Fruit fly (Drosophila melanogaster): ENCODE data around the gene amx.
A peak's percentile ranks its signal among the peaks of the same experiment; 100 is the strongest.

The amx gene

dm6 chrX:9272830-9273507 lies 25.8 kb upstream of the amx start, which contains the start of the genes Cfp1 and Aladin (continued):
- TF ChIP-seq Bgb (GFP tag; IDR thresholded peaks at IDR 0.05; ENCODE audit: partially characterized antibody) (peak; percentile 33), CG1792 (GFP tag; optimal IDR thresholded peaks at IDR 0.05) (no peak), CG8765 (GFP tag; IDR thresholded peaks at IDR 0.05) (no peak), CG10267 (tag; optimal IDR thresholded peaks at IDR 0.05) (peak; percentile 13), crc (GFP tag; optimal IDR thresholded peaks at IDR 0.05) (no peak), CG12219 (GFP tag; optimal IDR thresholded peaks at IDR 0.05) (no peak), Ptx1 (GFP tag; IDR thresholded peaks at IDR 0.05) (no peak), Sox102F (GFP tag; optimal IDR thresholded peaks at IDR 0.05) (no peak), CG7556 (GFP tag; optimal IDR thresholded peaks at IDR 0.05) (no peak), az2 (GFP tag; optimal IDR thresholded peaks at IDR 0.05) (no peak), mld (GFP tag; IDR thresholded peaks at IDR 0.05; ENCODE audit: partially characterized antibody) (no peak; the same call in 2 of the 3 replicates), croc (GFP tag; conservative IDR thresholded peaks at IDR 0.05) (no peak), Blimp-1 (GFP tag; optimal IDR thresholded peaks at IDR 0.05) (no peak), fru (optimal IDR thresholded peaks at IDR 0.05) (no peak), dmrt11E (tag; optimal IDR thresholded peaks at IDR 0.05) (no peak), ato (GFP tag; IDR thresholded peaks at IDR 0.05; ENCODE audit: partially characterized antibody) (no peak), CG7928 (GFP tag; optimal IDR thresholded peaks at IDR 0.05) (no peak), trem (tag; optimal IDR thresholded peaks at IDR 0.05) (peak; percentile 13), bowl (GFP tag; IDR thresholded peaks at IDR 0.05) (no peak), nau (GFP tag; optimal IDR thresholded peaks at IDR 0.05) (no peak), twi (tag; optimal IDR thresholded peaks at IDR 0.05) (no peak), Asciz (GFP tag; optimal IDR thresholded peaks at IDR 0.05) (no peak), chinmo (GFP tag; IDR thresholded peaks at IDR 0.05; ENCODE audit: partially characterized antibody) (0 out of 4 replicates have a peak, but pooled peaks have one; percentile 28), cato (GFP tag; optimal IDR thresholded peaks at IDR 0.05; ENCODE audit: borderline replicate concordance) (no peak), CG7963 (GFP tag; IDR thresholded peaks at IDR 0.05; ENCODE audit: partially characterized antibody) (no peak), vvl (GFP tag; IDR thresholded peaks at IDR 0.05) (no peak), CG4360 (GFP tag; IDR thresholded peaks at IDR 0.05) (no peak), CG7987 (GFP tag; optimal IDR thresholded peaks at IDR 0.05) (no peak), peb (GFP tag; IDR thresholded peaks at IDR 0.05) (no peak), CG3726 (GFP tag; IDR thresholded peaks at IDR 0.05) (no peak), CG31365 (tag; optimal IDR thresholded peaks at IDR 0.05) (no peak), ken (GFP tag; IDR thresholded peaks at IDR 0.05) (no peak), her (GFP tag; optimal IDR thresholded peaks at IDR 0.05) (no peak), CG32772 (GFP tag; IDR thresholded peaks at IDR 0.05) (no peak), CG6791 (GFP tag; IDR thresholded peaks at IDR 0.05; ENCODE audit: partially characterized antibody) (peak; percentile 40; the same call in 1 of the 3 replicates), MESR4 (GFP tag; optimal IDR thresholded peaks at IDR 0.05) (peak; percentile 55), Aef1 (GFP tag; IDR thresholded peaks at IDR 0.05) (no peak), wor (GFP tag; IDR thresholded peaks at IDR 0.05) (no peak), CG8388 (GFP tag; optimal IDR thresholded peaks at IDR 0.05) (no peak), CG4617 (GFP tag; optimal IDR thresholded peaks at IDR 0.05; ENCODE audit: borderline replicate concordance) (no peak), CG17802 (tag; optimal IDR thresholded peaks at IDR 0.05) (no peak), CG4854 (GFP tag; optimal IDR thresholded peaks at IDR 0.05) (no peak), slp2 (GFP tag; optimal IDR thresholded peaks at IDR 0.05) (no peak), fd64A (GFP tag; optimal IDR thresholded peaks at IDR 0.05) (no peak), bcd (GFP tag; optimal IDR thresholded peaks at IDR 0.05) (no peak), CG12071 (GFP tag; optimal IDR thresholded peaks at IDR 0.05) (no peak), ewg (GFP tag; optimal IDR thresholded peaks at IDR 0.05) (no peak), CG11085 (GFP tag; IDR thresholded peaks at IDR 0.05) (no peak), ranshi (GFP tag; IDR thresholded peaks at IDR 0.05) (no peak), NFAT (GFP tag; IDR thresholded peaks at IDR 0.05) (0 out of 2 replicates have a peak, but pooled peaks have one; percentile 10)

Data from whole organism, embryonic.